Fruit fly (Drosophila melanogaster) whole organism, embryonic: Measurements from ENCODE around the gene ph-p.

Experiments used
- Bdp1 ChIP-seq: fragments of 200-800 bp; sonication (Bioruptor generic); optimal IDR thresholded peaks from 3 replicates; lab custom pipeline; 2016; ENCODE audit warnings: missing biosample characterization, missing genetic modification characterization
- CG11723 ChIP-seq: fragments of 200-800 bp; sonication (Bioruptor generic); optimal IDR thresholded peaks from 2 replicates; lab custom pipeline; 2017; ENCODE audit warnings: missing biosample characterization, mild to moderate bottlenecking, missing genetic modification characterization
- CG17359 ChIP-seq: fragments of 200-800 bp; sonication (Bioruptor generic); optimal IDR thresholded peaks from 3 replicates; lab custom pipeline; 2018; ENCODE audit warnings: missing biosample characterization, mild to moderate bottlenecking, missing genetic modification characterization, moderate library complexity
- CG17802 ChIP-seq: fragments of 200-800 bp; sonication (Bioruptor generic); optimal IDR thresholded peaks from 2 replicates; lab custom pipeline; 2018; ENCODE audit warnings: missing biosample characterization, mild to moderate bottlenecking, missing genetic modification characterization, moderate library complexity
- CG3065 ChIP-seq: fragments of 200-800 bp; sonication (Bioruptor generic); optimal IDR thresholded peaks from 2 replicates; lab custom pipeline; 2016; ENCODE audit warnings: missing biosample characterization, missing genetic modification characterization
- CG3163 ChIP-seq: fragments of 200-800 bp; sonication (Bioruptor generic); optimal IDR thresholded peaks from 3 replicates; lab custom pipeline; 2016; ENCODE audit warnings: missing biosample characterization, missing genetic modification characterization
- CG34422 ChIP-seq: fragments of 200-800 bp; sonication (Bioruptor generic); IDR thresholded peaks from 3 replicates; pipeline ENCODE4 v1.3.6; 2022; ENCODE audit warnings: missing biosample characterization, missing genetic modification characterization
- CG3726 ChIP-seq: fragments of 200-800 bp; sonication (Bioruptor generic); IDR thresholded peaks from 3 replicates; pipeline ENCODE4, ENCODE4 v1.3.6; 2022; ENCODE audit warnings: missing biosample characterization, missing genetic modification characterization
- CG42726 ChIP-seq: fragments of 200-800 bp; sonication (Bioruptor generic); IDR thresholded peaks from 2 replicates; pipeline ENCODE4 v1.3.6; 2022; ENCODE audit warnings: missing biosample characterization, missing genetic modification characterization; ENCODE audit not compliant: partially characterized antibody
- CG4617 ChIP-seq: fragments of 200-800 bp; sonication (Bioruptor generic); optimal IDR thresholded peaks from 3 replicates; lab custom pipeline; 2016; ENCODE audit warnings: missing biosample characterization, missing genetic modification characterization, borderline replicate concordance
- CG7839 ChIP-seq: fragments of 200-800 bp; sonication (Bioruptor generic); optimal IDR thresholded peaks from 3 replicates; lab custom pipeline; 2018; ENCODE audit warnings: missing biosample characterization, mild to moderate bottlenecking, missing genetic modification characterization, moderate library complexity
- CG8089 ChIP-seq: fragments of 200-800 bp; sonication (Bioruptor generic); optimal IDR thresholded peaks from 3 replicates; lab custom pipeline; 2016; ENCODE audit warnings: missing biosample characterization, missing genetic modification characterization
- CG8290 ChIP-seq, 3 experiments: fragments of 200-800 bp; sonication (Bioruptor generic); optimal IDR thresholded peaks; 2 replicates each; lab custom pipeline; 2016 to 2019; ENCODE audit warnings: missing biosample characterization in 3 of 3, missing genetic modification characterization in 3 of 3, mild to moderate bottlenecking in 2 of 3, moderate library complexity in 1 of 3
- CG9609 ChIP-seq: fragments of 200-800 bp; sonication (Bioruptor generic); optimal IDR thresholded peaks from 3 replicates; lab custom pipeline; 2016; ENCODE audit warnings: missing biosample characterization, missing genetic modification characterization
- CTCF ChIP-seq: fragments of 200-800 bp; sonication (Bioruptor generic); optimal IDR thresholded peaks from 2 replicates; lab custom pipeline; 2017; ENCODE audit warnings: missing biosample characterization, mild to moderate bottlenecking, missing genetic modification characterization, moderate library complexity
- Drgx ChIP-seq: fragments of 200-800 bp; sonication (Bioruptor generic); IDR thresholded peaks from 2 replicates; pipeline ENCODE4 v1.3.6; 2022; ENCODE audit warnings: missing biosample characterization, missing genetic modification characterization
- Fer1 ChIP-seq: fragments of 200-800 bp; sonication (Bioruptor generic); optimal IDR thresholded peaks from 2 replicates; lab custom pipeline; 2017; ENCODE audit warnings: missing biosample characterization, mild to moderate bottlenecking, missing genetic modification characterization
- Hand ChIP-seq: fragments of 200-800 bp; sonication (Bioruptor generic); optimal IDR thresholded peaks from 2 replicates; lab custom pipeline; 2017; ENCODE audit warnings: mild to moderate bottlenecking, missing biosample characterization, missing genetic modification reagents, missing genetic modification characterization
- HmgZ ChIP-seq: fragments of 200-800 bp; sonication (Bioruptor generic); optimal IDR thresholded peaks from 2 replicates; lab custom pipeline; 2018; ENCODE audit warnings: missing biosample characterization, mild to moderate bottlenecking, missing genetic modification characterization
- Hmr ChIP-seq: fragments of 200-800 bp; sonication (Bioruptor generic); optimal IDR thresholded peaks from 3 replicates; lab custom pipeline; 2017; ENCODE audit warnings: mild to moderate bottlenecking, missing biosample characterization, missing genetic modification reagents, missing genetic modification characterization
- Hmx ChIP-seq: fragments of 200-800 bp; sonication (Bioruptor generic); optimal IDR thresholded peaks from 2 replicates; lab custom pipeline; 2016; ENCODE audit warnings: missing biosample characterization, missing genetic modification characterization
- Meics ChIP-seq: fragments of 200-800 bp; sonication (Bioruptor generic); optimal IDR thresholded peaks from 2 replicates; lab custom pipeline; 2017; ENCODE audit warnings: missing biosample characterization, mild to moderate bottlenecking, missing genetic modification characterization
- NFAT ChIP-seq: fragments of 200-800 bp; sonication (Bioruptor generic); IDR thresholded peaks from 2 replicates; pipeline ENCODE4 v1.3.6; 2022; ENCODE audit warnings: missing biosample characterization, missing genetic modification characterization
- Scr ChIP-seq: fragments of 200-800 bp; sonication (Bioruptor generic); IDR thresholded peaks from 2 replicates; pipeline ENCODE4 v1.3.6; 2022; ENCODE audit warnings: missing biosample characterization, missing genetic modification characterization; ENCODE audit not compliant: partially characterized antibody
- Xrp1 ChIP-seq: fragments of 200-800 bp; sonication (Bioruptor generic); IDR thresholded peaks from 2 replicates; pipeline ENCODE4 v1.3.6; 2022; ENCODE audit warnings: missing biosample characterization, missing genetic modification characterization
- ac ChIP-seq: fragments of 200-800 bp; sonication (Bioruptor generic); optimal IDR thresholded peaks from 3 replicates; lab custom pipeline; 2017; ENCODE audit warnings: missing biosample characterization, mild to moderate bottlenecking, missing genetic modification characterization
- al ChIP-seq: fragments of 200-800 bp; sonication (Bioruptor generic); IDR thresholded peaks from 2 replicates; pipeline ENCODE4 v1.3.6; 2022; ENCODE audit warnings: missing biosample characterization, missing genetic modification characterization
- aop ChIP-seq: fragments of 200-800 bp; sonication (Bioruptor generic); IDR thresholded peaks from 2 replicates; pipeline ENCODE4 v1.3.6; 2022; ENCODE audit warnings: missing biosample characterization, missing genetic modification characterization
- ara ChIP-seq: fragments of 200-800 bp; sonication (Bioruptor generic); IDR thresholded peaks from 2 replicates; pipeline ENCODE4 v1.3.6; 2022; ENCODE audit warnings: missing biosample characterization, missing genetic modification characterization
- ash1 ChIP-seq: fragments of 200-800 bp; sonication (Bioruptor generic); optimal IDR thresholded peaks from 2 replicates; lab custom pipeline; 2018; ENCODE audit warnings: missing biosample characterization, mild to moderate bottlenecking, missing genetic modification characterization
- btn ChIP-seq: fragments of 200-800 bp; sonication (Bioruptor generic); optimal IDR thresholded peaks from 2 replicates; lab custom pipeline; 2016; ENCODE audit warnings: missing biosample characterization, missing genetic modification characterization
- dimm ChIP-seq: fragments of 200-800 bp; sonication (Bioruptor generic); IDR thresholded peaks from 2 replicates; pipeline ENCODE4 v1.3.6; 2022; ENCODE audit warnings: missing biosample characterization, missing genetic modification characterization
- emc ChIP-seq: fragments of 200-800 bp; sonication (Bioruptor generic); optimal IDR thresholded peaks from 2 replicates; lab custom pipeline; 2016; ENCODE audit warnings: missing biosample characterization, missing genetic modification characterization
- ems ChIP-seq: fragments of 200-800 bp; sonication (Bioruptor generic); optimal IDR thresholded peaks from 3 replicates; lab custom pipeline; 2016; ENCODE audit warnings: missing biosample characterization, missing genetic modification characterization
- en ChIP-seq: fragments of 200-800 bp; sonication (Bioruptor generic); optimal IDR thresholded peaks from 2 replicates; lab custom pipeline; 2016; ENCODE audit warnings: missing biosample characterization, missing genetic modification characterization
- fd3F ChIP-seq: fragments of 200-800 bp; sonication (Bioruptor generic); optimal IDR thresholded peaks from 2 replicates; lab custom pipeline; 2018; ENCODE audit warnings: missing biosample characterization, mild to moderate bottlenecking, missing genetic modification characterization, moderate library complexity
- grau ChIP-seq: fragments of 200-800 bp; optimal IDR thresholded peaks from 3 replicates; lab custom pipeline; 2019; ENCODE audit warnings: missing biosample characterization, mild to moderate bottlenecking, missing genetic modification characterization, moderate library complexity
- gro ChIP-seq: fragments of 200-800 bp; sonication (Bioruptor generic); optimal IDR thresholded peaks from 2 replicates; lab custom pipeline; 2016; ENCODE audit warnings: missing biosample characterization, missing genetic modification characterization
- gsb-n ChIP-seq: fragments of 200-800 bp; sonication (Bioruptor generic); optimal IDR thresholded peaks from 3 replicates; lab custom pipeline; 2018; ENCODE audit warnings: missing biosample characterization, mild to moderate bottlenecking, missing genetic modification characterization
- gt ChIP-seq: fragments of 200-800 bp; sonication (Bioruptor generic); IDR thresholded peaks from 2 replicates; pipeline ENCODE4 v1.3.6; 2022; ENCODE audit warnings: missing biosample characterization, missing genetic modification characterization
- insv ChIP-seq, 2 experiments: fragments of 200-800 bp; sonication (Bioruptor generic); optimal IDR thresholded peaks; 3 replicates each; lab custom pipeline; 2016 to 2018; ENCODE audit warnings: missing biosample characterization in 2 of 2, missing genetic modification characterization in 2 of 2
- lmd ChIP-seq: fragments of 200-800 bp; sonication (Bioruptor generic); IDR thresholded peaks from 2 replicates; pipeline ENCODE4 v1.3.6; 2022; ENCODE audit warnings: missing biosample characterization, missing genetic modification characterization
- row ChIP-seq: fragments of 200-800 bp; sonication (Bioruptor generic); IDR thresholded peaks from 3 replicates; pipeline ENCODE4 v1.3.6; 2022; ENCODE audit warnings: missing biosample characterization, missing genetic modification characterization
- slou ChIP-seq: fragments of 200-800 bp; sonication (Bioruptor generic); optimal IDR thresholded peaks from 3 replicates; lab custom pipeline; 2016; ENCODE audit warnings: missing biosample characterization, missing genetic modification characterization
- ssp ChIP-seq: fragments of 200-800 bp; sonication (Bioruptor generic); IDR thresholded peaks from 2 replicates; pipeline ENCODE4 v1.3.6; 2022; ENCODE audit warnings: missing biosample characterization, missing genetic modification characterization
- tap ChIP-seq: fragments of 200-800 bp; optimal IDR thresholded peaks from 3 replicates; lab custom pipeline; 2019; ENCODE audit warnings: missing biosample characterization, mild to moderate bottlenecking, missing genetic modification characterization, moderate library complexity
- tgo ChIP-seq: fragments of 200-800 bp; sonication (Bioruptor generic); IDR thresholded peaks from 3 replicates; pipeline ENCODE4 v1.3.6; 2022; ENCODE audit warnings: missing biosample characterization, missing genetic modification characterization
- toy ChIP-seq: fragments of 200-800 bp; sonication (Bioruptor generic); IDR thresholded peaks from 2 replicates; pipeline ENCODE4 v1.3.6; 2022; ENCODE audit warnings: missing biosample characterization, missing genetic modification characterization
- twi ChIP-seq: fragments of 200-800 bp; optimal IDR thresholded peaks from 2 replicates; lab custom pipeline; 2019; ENCODE audit warnings: missing biosample characterization, mild to moderate bottlenecking, missing genetic modification characterization, moderate library complexity
- unc-4 ChIP-seq: fragments of 200-800 bp; sonication (Bioruptor generic); IDR thresholded peaks from 2 replicates; pipeline ENCODE4 v1.3.6; 2022; ENCODE audit warnings: missing biosample characterization, missing genetic modification characterization; ENCODE audit not compliant: partially characterized antibody
- zfh1 ChIP-seq: fragments of 200-800 bp; sonication (Bioruptor generic); IDR thresholded peaks from 3 replicates; pipeline ENCODE4 v1.3.6; 2022; ENCODE audit warnings: missing biosample characterization, missing genetic modification characterization

ph-p gene

dm6 chrX:2080367-2080927, 57.7 kb downstream of the ph-p start, which contains the start of the genes CG16903 and Unc-76 (continued):
- TF ChIP-seq CG3065, result peak; percentile 2
- TF ChIP-seq zfh1 (GFP tag; lab: Robert Waterston, UW), result peak; percentile 46; the same call in 1 of the 3 replicates
- TF ChIP-seq CG7839, result peak; percentile 20
- no peak for TF ChIP-seq gt (GFP tag; lab: Robert Waterston, UW)
- no peak for TF ChIP-seq CG3726
- peak; percentile 34 for TF ChIP-seq Meics (GFP tag; lab: Kevin White, UChicago)
- peak; percentile 42 for TF ChIP-seq CTCF (GFP tag; lab: Kevin White, UChicago)
- no peak for TF ChIP-seq aop (GFP tag; lab: Robert Waterston, UW)
- TF ChIP-seq NFAT (GFP tag; lab: Robert Waterston, UW), result peak; percentile 24; the same call in 1 of the 2 replicates
- peak; percentile 70 for TF ChIP-seq CG42726 (GFP tag; lab: Robert Waterston, UW)
- TF ChIP-seq fd3F (GFP tag; lab: Kevin White, UChicago), result no peak
- peak; percentile 38 for TF ChIP-seq Hand (GFP tag; lab: Kevin White, UChicago)
- no peak for TF ChIP-seq CG8089 (GFP tag; lab: Kevin White, UChicago)
- peak; percentile 34; the same call in 1 of the 2 replicates for TF ChIP-seq ssp (GFP tag; lab: Robert Waterston, UW)
- TF ChIP-seq CG9609 (GFP tag; lab: Kevin White, UChicago), result peak; percentile 35
- peak in 1 of 2 experiments; percentile 87 for TF ChIP-seq insv (GFP tag; optimal IDR thresholded peaks at IDR 0.05; lab: Kevin White, UChicago)
- peak; percentile 8 for TF ChIP-seq twi
- TF ChIP-seq HmgZ, result peak; percentile 82
- peak; percentile 89 for TF ChIP-seq Hmr (GFP tag; lab: Kevin White, UChicago)
- TF ChIP-seq btn (GFP tag; lab: Kevin White, UChicago), result no peak
- TF ChIP-seq emc (GFP tag; lab: Kevin White, UChicago), result no peak
- TF ChIP-seq Hmx (GFP tag; lab: Kevin White, UChicago), result no peak
- peak; percentile 29; the same call in 1 of the 3 replicates for TF ChIP-seq row (GFP tag; lab: Robert Waterston, UW)
- TF ChIP-seq gsb-n (tag; lab: Kevin White, UChicago), result peak; percentile 72
- TF ChIP-seq ac (GFP tag; lab: Kevin White, UChicago), result no peak
- peak; percentile 28 for TF ChIP-seq tap
- TF ChIP-seq Bdp1 (GFP tag; lab: Kevin White, UChicago), result peak; percentile 20
- peak; percentile 25 for TF ChIP-seq CG3163 (GFP tag; lab: Kevin White, UChicago)
- 0 out of 3 replicates have a peak, but pooled peaks have one; percentile 28 for TF ChIP-seq CG34422 (GFP tag; lab: Robert Waterston, UW)
- no peak for TF ChIP-seq Drgx (GFP tag; lab: Robert Waterston, UW)
- peak; percentile 39 for TF ChIP-seq Scr (GFP tag; lab: Robert Waterston, UW)
- TF ChIP-seq unc-4 (GFP tag; lab: Robert Waterston, UW), result peak; percentile 55; the same call in 1 of the 2 replicates
- peak; percentile 29 for TF ChIP-seq CG17359 (tag; lab: Kevin White, UChicago)
- TF ChIP-seq CG4617 (GFP tag; lab: Kevin White, UChicago), result peak; percentile 90
- peak; percentile 70 for TF ChIP-seq gro
- no peak for TF ChIP-seq slou
- no peak for TF ChIP-seq tgo (GFP tag; lab: Robert Waterston, UW)
- TF ChIP-seq en (GFP tag; lab: Kevin White, UChicago), result no peak
- TF ChIP-seq toy (GFP tag; lab: Robert Waterston, UW), result no peak
- peak; percentile 51 for TF ChIP-seq grau (tag; lab: Kevin White, UChicago)
- TF ChIP-seq dimm (GFP tag; lab: Robert Waterston, UW), result no peak
- peak; percentile 54 for TF ChIP-seq CG8290 (GFP tag; optimal IDR thresholded peaks at IDR 0.05; lab: Kevin White, UChicago)
- peak in 1 of 2 experiments; percentile 82 for TF ChIP-seq CG8290 (tag; optimal IDR thresholded peaks at IDR 0.05; lab: Kevin White, UChicago)
- TF ChIP-seq Xrp1 (GFP tag; lab: Robert Waterston, UW), result 0 out of 2 replicates have a peak, but pooled peaks have one; percentile 15
- no peak for TF ChIP-seq ara (GFP tag; lab: Robert Waterston, UW)
- TF ChIP-seq ash1 (GFP tag; lab: Kevin White, UChicago), result no peak
- no peak for TF ChIP-seq ems
- TF ChIP-seq CG17802 (tag; lab: Kevin White, UChicago), result no peak
- no peak for TF ChIP-seq lmd (GFP tag; lab: Robert Waterston, UW)
- 0 out of 2 replicates have a peak, but pooled peaks have one; percentile 20 for TF ChIP-seq al (GFP tag; lab: Robert Waterston, UW)
- peak; percentile 39 for TF ChIP-seq CG11723 (GFP tag; lab: Kevin White, UChicago)
- TF ChIP-seq Fer1 (GFP tag; lab: Kevin White, UChicago), result peak; percentile 75
